Fruit fly (Drosophila melanogaster): ENCODE measurements around the gene Uros1.
A peak's percentile ranks its signal among the peaks of the same experiment; 100 is the strongest.

Uros1 gene

dm6 chrX:8866256-8866655 is 33.8 kb downstream of the Uros1 start (continued):
- TF ChIP-seq tgo (GFP tag; IDR thresholded peaks at IDR 0.05) (peak; percentile 27; the same call in 1 of the 3 replicates), mld (GFP tag; IDR thresholded peaks at IDR 0.05; ENCODE audit: partially characterized antibody) (no peak), nmo (GFP tag; optimal IDR thresholded peaks at IDR 0.05) (peak; percentile 28), tio (GFP tag; optimal IDR thresholded peaks at IDR 0.05) (no peak), lilli (GFP tag; optimal IDR thresholded peaks at IDR 0.05) (no peak), gem (tag; optimal IDR thresholded peaks at IDR 0.05) (peak; percentile 63), CG6689 (GFP tag; IDR thresholded peaks at IDR 0.05) (peak; percentile 39; the same call in 1 of the 2 replicates), HLH4C (GFP tag; IDR thresholded peaks at IDR 0.05; ENCODE audit: partially characterized antibody) (no peak), CG12769 (tag; optimal IDR thresholded peaks at IDR 0.05) (no peak), sug (tag; optimal IDR thresholded peaks at IDR 0.05) (no peak), CG13296 (GFP tag; optimal IDR thresholded peaks at IDR 0.05) (peak; percentile 9), hbn (GFP tag; IDR thresholded peaks at IDR 0.05; ENCODE audit: partially characterized antibody) (no peak), Bteb2 (GFP tag; optimal IDR thresholded peaks at IDR 0.05) (no peak), lola (GFP tag; optimal IDR thresholded peaks at IDR 0.05) (peak in 1 of 3 experiments; percentile 25), CG11696 (GFP tag; IDR thresholded peaks at IDR 0.05) (no peak), CG2678 (tag; optimal IDR thresholded peaks at IDR 0.05) (peak; percentile 66), dimm (GFP tag; IDR thresholded peaks at IDR 0.05) (no peak), ssp (GFP tag; IDR thresholded peaks at IDR 0.05) (no peak), CG17359 (tag; optimal IDR thresholded peaks at IDR 0.05) (peak; percentile 13), CG2712 (tag; optimal IDR thresholded peaks at IDR 0.05) (peak; percentile 40), CG7839 (tag; optimal IDR thresholded peaks at IDR 0.05) (peak; percentile 53), Oli (tag; optimal IDR thresholded peaks at IDR 0.05) (peak; percentile 34), D19A (tag; optimal IDR thresholded peaks at IDR 0.05) (peak; percentile 42), CG17361 (GFP tag; IDR thresholded peaks at IDR 0.05) (peak; percentile 43; the same call in 1 of the 3 replicates), bcd (GFP tag; optimal IDR thresholded peaks at IDR 0.05) (peak; percentile 26), ara (GFP tag; IDR thresholded peaks at IDR 0.05) (no peak), D (optimal IDR thresholded peaks at IDR 0.05) (no peak), D (GFP tag; optimal IDR thresholded peaks at IDR 0.05) (peak; percentile 2), Atf6 (GFP tag; IDR thresholded peaks at IDR 0.05) (no peak), grau (tag; optimal IDR thresholded peaks at IDR 0.05) (peak; percentile 56), gsb-n (tag; optimal IDR thresholded peaks at IDR 0.05) (no peak), Dfd (GFP tag; optimal IDR thresholded peaks at IDR 0.05) (no peak), Nf-YC (tag; optimal IDR thresholded peaks at IDR 0.05) (peak; percentile 6), CG15011 (GFP tag; optimal IDR thresholded peaks at IDR 0.05) (no peak), unpg (GFP tag; optimal IDR thresholded peaks at IDR 0.05) (peak; percentile 20), vfl (GFP tag; optimal IDR thresholded peaks at IDR 0.05) (no peak), dmrt11E (tag; optimal IDR thresholded peaks at IDR 0.05) (no peak), Hr78 (GFP tag; optimal IDR thresholded peaks at IDR 0.05) (no peak), shn (GFP tag; optimal IDR thresholded peaks at IDR 0.05) (no peak), phol (tag; optimal IDR thresholded peaks at IDR 0.05) (peak; percentile 28), CG14710 (tag; optimal IDR thresholded peaks at IDR 0.05) (peak; percentile 23), knrl (GFP tag; IDR thresholded peaks at IDR 0.05; ENCODE audit: partially characterized antibody) (no peak), CG1233 (GFP tag; optimal IDR thresholded peaks at IDR 0.05) (no peak), CG13624 (GFP tag; optimal IDR thresholded peaks at IDR 0.05) (no peak), Poxn (GFP tag; IDR thresholded peaks at IDR 0.05) (no peak), p53 (GFP tag; optimal IDR thresholded peaks at IDR 0.05) (no peak), emc (GFP tag; optimal IDR thresholded peaks at IDR 0.05) (no peak), CG12391 (tag; optimal IDR thresholded peaks at IDR 0.05) (peak; percentile 27), CG9817 (tag; optimal IDR thresholded peaks at IDR 0.05) (peak; percentile 20), CG15479 (GFP tag; optimal IDR thresholded peaks at IDR 0.05) (no peak)

All from whole organism, embryonic.